Worm (Caenorhabditis elegans) whole organism, L3 larva: Measurements from ENCODE around the gene cytb-5.1.

Experiments
- R02D3.7 ChIP-seq: fragments of 150-350 bp; optimal IDR thresholded peaks from 2 replicates; lab custom pipeline; 2014; ENCODE audit warnings: missing biosample characterization, missing genetic modification characterization
- ZK546.5 ChIP-seq: sonication (generic microtip); optimal IDR thresholded peaks from 2 replicates; lab custom pipeline; 2017; ENCODE audit warnings: missing biosample characterization, missing genetic modification characterization
- ama-1 ChIP-seq: fragments of 150-350 bp; optimal IDR thresholded peaks from 2 replicates; lab custom pipeline; 2018
- ceh-16 ChIP-seq: sonication (generic microtip); optimal IDR thresholded peaks from 2 replicates; lab custom pipeline; 2017; ENCODE audit warnings: missing biosample characterization, missing genetic modification characterization
- ceh-28 ChIP-seq: fragments of 150-350 bp; optimal IDR thresholded peaks from 2 replicates; lab custom pipeline; 2014; ENCODE audit warnings: missing biosample characterization, missing genetic modification reagents, missing genetic modification characterization
- egl-5 ChIP-seq: fragments of 150-350 bp; optimal IDR thresholded peaks from 2 replicates; lab custom pipeline; 2017; ENCODE audit warnings: missing biosample characterization, missing genetic modification reagents, missing genetic modification characterization, inconsistent platforms
- elt-2 ChIP-seq: sonication (generic microtip); optimal IDR thresholded peaks from 2 replicates; lab custom pipeline; 2016; ENCODE audit warnings: missing genetic modification reagents, mild to moderate bottlenecking, missing genetic modification characterization, missing compliant biosample characterization
- elt-3 ChIP-seq, 3 experiments: fragments of 150-350 bp in 1 of 3; sonication (generic microtip) in 2 of 3; optimal IDR thresholded peaks; 2 replicates in 2 of 3; 4 replicates in 1 of 3; lab custom pipeline; 2014 to 2017; ENCODE audit warnings: missing biosample characterization in 3 of 3, missing genetic modification characterization in 3 of 3
- fkh-10 ChIP-seq: sonication (generic microtip); optimal IDR thresholded peaks from 2 replicates; lab custom pipeline; 2017; ENCODE audit warnings: missing biosample characterization, missing genetic modification reagents, missing genetic modification characterization
- fos-1 ChIP-seq: fragments of 150-350 bp; optimal IDR thresholded peaks from 2 replicates; lab custom pipeline; 2014; ENCODE audit warnings: missing biosample characterization, missing genetic modification characterization
- hmg-11 ChIP-seq: sonication (generic microtip); optimal IDR thresholded peaks from 2 replicates; lab custom pipeline; 2016; ENCODE audit warnings: missing genetic modification characterization, missing compliant biosample characterization
- jun-1 ChIP-seq: fragments of 150-350 bp; optimal IDR thresholded peaks from 2 replicates; lab custom pipeline; 2014; ENCODE audit warnings: missing biosample characterization, missing genetic modification reagents, missing genetic modification characterization
- lin-15B ChIP-seq: fragments of 150-350 bp; optimal IDR thresholded peaks from 2 replicates; lab custom pipeline; 2014; ENCODE audit warnings: missing biosample characterization, missing genetic modification characterization
- lin-39 ChIP-seq: fragments of 150-350 bp; optimal IDR thresholded peaks from 2 replicates; lab custom pipeline; 2018; ENCODE audit warnings: missing biosample characterization, missing genetic modification reagents, missing genetic modification characterization
- lsy-12 ChIP-seq: sonication (generic microtip); optimal IDR thresholded peaks from 2 replicates; lab custom pipeline; 2016; ENCODE audit warnings: mild to moderate bottlenecking, missing genetic modification characterization, missing compliant biosample characterization
- nhr-11 ChIP-seq: fragments of 150-350 bp; optimal IDR thresholded peaks from 2 replicates; lab custom pipeline; 2014; ENCODE audit warnings: missing biosample characterization, missing genetic modification characterization
- nhr-23 ChIP-seq: fragments of 150-350 bp; optimal IDR thresholded peaks from 2 replicates; lab custom pipeline; 2014; ENCODE audit warnings: missing biosample characterization, missing genetic modification reagents, missing genetic modification characterization
- nhr-237 ChIP-seq: fragments of 150-350 bp; optimal IDR thresholded peaks from 2 replicates; lab custom pipeline; 2014; ENCODE audit warnings: missing biosample characterization, missing genetic modification characterization
- nhr-25 ChIP-seq: sonication (generic microtip); optimal IDR thresholded peaks from 2 replicates; lab custom pipeline; 2017; ENCODE audit warnings: missing biosample characterization, missing genetic modification characterization
- nhr-43 ChIP-seq: sonication (generic microtip); optimal IDR thresholded peaks from 2 replicates; lab custom pipeline; 2016; ENCODE audit warnings: mild to moderate bottlenecking, missing genetic modification characterization, missing compliant biosample characterization; ENCODE audit not compliant: poor library complexity, severe bottlenecking
- nhr-67 ChIP-seq: fragments of 150-350 bp; optimal IDR thresholded peaks from 2 replicates; lab custom pipeline; 2014; ENCODE audit warnings: missing biosample characterization, missing genetic modification characterization
- nhr-76 ChIP-seq: fragments of 150-350 bp; sonication (generic microtip); optimal IDR thresholded peaks from 5 replicates; lab custom pipeline; 2014; ENCODE audit warnings: missing biosample characterization, missing genetic modification characterization
- pha-4 ChIP-seq: fragments of 150-350 bp; optimal IDR thresholded peaks from 2 replicates; lab custom pipeline; 2014; ENCODE audit warnings: missing biosample characterization, missing genetic modification reagents, missing genetic modification characterization
- pqm-1 ChIP-seq: fragments of 150-350 bp; optimal IDR thresholded peaks from 2 replicates; lab custom pipeline; 2017; ENCODE audit warnings: missing biosample characterization, missing genetic modification characterization, inconsistent platforms
- skn-1 ChIP-seq: fragments of 150-350 bp; optimal IDR thresholded peaks from 2 replicates; lab custom pipeline; 2014; ENCODE audit warnings: missing biosample characterization, missing genetic modification characterization
- snpc-4 ChIP-seq: fragments of 150-350 bp; optimal IDR thresholded peaks from 2 replicates; lab custom pipeline; 2014; ENCODE audit warnings: missing biosample characterization, missing genetic modification characterization
- unc-39 ChIP-seq: sonication (generic microtip); optimal IDR thresholded peaks from 4 replicates; lab custom pipeline; 2017; ENCODE audit warnings: missing biosample characterization, missing genetic modification characterization
- ztf-4 ChIP-seq: fragments of 150-350 bp; optimal IDR thresholded peaks from 2 replicates; lab custom pipeline; 2014; ENCODE audit warnings: missing biosample characterization, missing genetic modification characterization

cytb-5.1 gene

DNA sequence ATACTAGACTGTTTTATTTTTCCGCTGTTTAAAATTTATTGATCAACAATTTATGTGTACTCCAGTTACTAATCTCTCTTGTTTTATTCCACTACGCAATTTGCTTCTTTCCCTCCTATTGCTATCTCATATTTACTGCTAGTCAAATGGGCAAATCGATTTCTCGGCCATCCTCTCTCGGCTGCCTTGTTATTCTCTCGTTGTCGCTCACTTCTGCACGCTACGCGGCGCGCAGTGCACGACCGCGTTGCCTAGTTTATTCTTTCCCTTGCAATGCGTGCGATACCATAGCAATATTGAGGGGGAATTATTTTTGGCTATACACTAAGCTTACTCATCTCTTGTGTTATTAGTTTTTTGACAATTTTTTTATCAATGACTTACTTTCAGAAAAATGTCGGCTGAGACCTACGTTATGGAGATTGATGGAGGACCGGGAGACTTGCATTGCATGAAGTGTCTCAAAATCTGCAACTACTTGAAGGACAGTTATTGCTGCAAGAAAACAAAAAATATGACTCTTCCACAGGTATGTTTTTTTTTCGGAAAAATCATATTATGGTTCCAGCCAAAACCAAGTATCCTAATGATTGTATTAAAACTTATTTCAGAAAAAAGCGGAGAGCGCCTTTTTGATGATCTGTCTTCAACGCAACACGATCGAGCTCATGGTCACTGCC is 24.1 kb upstream of the cytb-5.1 start, which contains the start of gene F48F7.6 (continued):
- no peak for TF ChIP-seq ZK546.5 (tag; lab: Kevin White, UChicago)
- TF ChIP-seq nhr-25 (tag; lab: Kevin White, UChicago) = no peak

DNA sequence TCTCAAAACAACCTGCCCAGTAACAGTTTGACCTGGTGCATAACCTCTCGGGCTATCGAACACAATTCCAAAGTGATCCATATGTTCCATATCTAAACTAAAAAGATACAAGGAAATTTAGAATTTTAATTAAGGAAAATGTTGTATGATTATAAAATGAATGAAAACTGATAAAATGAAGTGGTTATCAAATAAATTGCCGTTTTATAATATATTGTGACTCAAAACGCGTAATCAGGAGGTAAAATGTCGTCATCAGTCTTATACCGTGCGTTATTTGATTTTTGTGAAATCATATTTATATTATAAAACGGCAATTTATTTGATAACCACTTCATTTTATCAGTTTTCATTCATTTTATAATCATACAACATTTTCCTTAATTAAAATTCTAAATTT is 21.3 kb upstream of the cytb-5.1 start, which contains the start of gene arrd-24:
Gene arrd-24, minus strand, starts transcription at position 101 of the 400 bp plus-strand sequence.
- peak; percentile 64 for TF ChIP-seq elt-2

DNA sequence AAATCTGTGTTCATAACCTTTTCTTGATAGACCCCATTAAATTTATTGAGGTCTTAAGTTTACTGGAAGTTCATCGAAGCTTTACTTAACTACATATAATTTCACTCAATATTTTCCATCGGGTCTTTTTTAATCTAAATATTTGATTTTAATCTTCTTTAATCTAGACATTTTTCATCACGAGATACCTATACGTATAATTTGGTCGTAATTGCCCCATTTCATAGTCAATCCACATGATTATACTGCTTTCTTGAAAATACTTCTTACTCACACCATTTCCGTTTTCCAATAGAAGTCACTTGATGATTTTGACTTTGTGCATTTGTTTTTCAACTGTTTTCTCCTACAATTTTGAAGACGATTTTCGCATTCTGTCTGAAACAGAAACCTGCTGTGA is 15.4 kb upstream of the cytb-5.1 start, which contains the start of gene irld-24:
Gene irld-24, plus strand, starts transcription at position 301 of the 400 bp plus-strand sequence.
- TF ChIP-seq nhr-43 (tag; lab: Kevin White, UChicago) (no peak), nhr-76 (tag; lab: Kevin White, UChicago) (no peak), skn-1 (tag; lab: Kevin White, UChicago) (no peak), elt-3 (tag; optimal IDR thresholded peaks at IDR 0.05; lab: Kevin White, UChicago) (no peak), pha-4 (tag; lab: Kevin White, UChicago) (no peak)

DNA sequence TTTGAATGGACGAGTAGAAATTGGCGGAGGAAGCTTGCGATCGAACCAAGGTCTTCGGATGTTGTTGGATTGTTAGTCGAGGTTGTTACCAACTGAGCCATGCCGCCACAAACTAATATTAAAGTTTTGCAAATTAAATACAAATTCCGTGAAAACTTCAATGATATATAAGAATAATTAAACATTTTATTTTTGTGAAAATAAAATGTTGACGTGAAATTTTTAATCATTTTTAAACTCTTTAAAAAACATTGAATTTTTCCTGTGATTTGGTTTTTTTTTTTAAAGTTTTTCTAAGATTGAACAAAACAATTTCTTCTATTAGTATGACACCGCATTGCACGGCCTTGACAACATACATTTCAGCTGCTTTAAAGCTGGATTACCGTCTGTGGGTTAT is 11.0 kb upstream of the cytb-5.1 start, which contains the start of gene C31E10.11:
Gene C31E10.11, minus strand, starts transcription at position 101 of the 400 bp plus-strand sequence.
- TF ChIP-seq ztf-4 (no peak), lin-15B (no peak), nhr-23 (tag; lab: Kevin White, UChicago) (no peak), fkh-10 (GFP tag; lab: Kevin White, UChicago) (no peak), R02D3.7 (no peak), pha-4 (tag; lab: Kevin White, UChicago) (no peak), skn-1 (tag; lab: Kevin White, UChicago) (no peak), nhr-67 (tag; lab: Kevin White, UChicago) (no peak), lsy-12 (no peak), ceh-16 (no peak), nhr-11 (tag; lab: Kevin White, UChicago) (no peak), ceh-28 (tag; lab: Kevin White, UChicago) (no peak), nhr-237 (no peak)

DNA sequence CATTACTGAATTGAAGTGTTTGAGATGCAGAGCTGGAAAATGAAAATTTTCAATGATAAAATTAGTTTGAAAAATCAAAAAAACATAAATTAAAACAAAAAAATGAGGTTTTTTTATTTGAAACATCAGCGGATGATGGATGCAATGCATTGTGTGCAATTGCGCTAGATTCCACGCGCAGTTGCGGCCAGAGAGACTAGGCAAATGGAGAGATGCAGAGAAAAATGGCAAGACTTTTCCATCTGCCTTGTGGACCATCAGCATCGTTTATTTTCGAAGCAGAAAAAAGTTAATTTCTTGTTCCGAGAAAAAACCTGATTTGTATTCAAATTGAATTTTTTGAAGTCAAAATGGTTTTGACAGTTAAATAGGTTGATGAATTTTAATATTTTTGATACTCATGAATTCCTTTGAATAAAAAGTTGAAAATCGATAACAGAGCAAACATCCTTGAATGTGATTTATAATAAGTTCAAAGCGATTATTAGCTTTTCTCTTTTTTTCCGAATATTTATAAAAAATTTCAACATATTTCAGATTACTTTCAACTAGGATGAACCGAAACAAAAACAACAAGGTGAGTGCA is 5.8 kb upstream of the cytb-5.1 start, which contains the start of the genes C31E10.5 and C31E10.6:
Gene C31E10.5, minus strand, starts transcription at position 32 of the 586 bp plus-strand sequence.
Gene C31E10.6, plus strand, starts transcription at position 536 of the 586 bp plus-strand sequence.
- peak; percentile 11 for TF ChIP-seq elt-2
- TF ChIP-seq lin-39 (tag; lab: Kevin White, UChicago) = peak; percentile 22
- TF ChIP-seq ama-1 (lab: Kevin White, UChicago) = no peak
- peak; percentile 24 for TF ChIP-seq lin-15B
- peak; percentile 10 for TF ChIP-seq snpc-4 (tag; lab: Kevin White, UChicago)
- peak; percentile 9 for TF ChIP-seq nhr-23 (tag; lab: Kevin White, UChicago)
- peak; percentile 79 for TF ChIP-seq hmg-11 (tag; lab: Kevin White, UChicago)
- no peak for TF ChIP-seq skn-1 (tag; lab: Kevin White, UChicago)
- peak; percentile 66 for TF ChIP-seq pha-4 (tag; lab: Kevin White, UChicago)
- TF ChIP-seq nhr-25 (tag; lab: Kevin White, UChicago) = peak; percentile 31
- TF ChIP-seq egl-5 (tag; lab: Kevin White, UChicago) = no peak
- TF ChIP-seq pqm-1 = no peak

DNA sequence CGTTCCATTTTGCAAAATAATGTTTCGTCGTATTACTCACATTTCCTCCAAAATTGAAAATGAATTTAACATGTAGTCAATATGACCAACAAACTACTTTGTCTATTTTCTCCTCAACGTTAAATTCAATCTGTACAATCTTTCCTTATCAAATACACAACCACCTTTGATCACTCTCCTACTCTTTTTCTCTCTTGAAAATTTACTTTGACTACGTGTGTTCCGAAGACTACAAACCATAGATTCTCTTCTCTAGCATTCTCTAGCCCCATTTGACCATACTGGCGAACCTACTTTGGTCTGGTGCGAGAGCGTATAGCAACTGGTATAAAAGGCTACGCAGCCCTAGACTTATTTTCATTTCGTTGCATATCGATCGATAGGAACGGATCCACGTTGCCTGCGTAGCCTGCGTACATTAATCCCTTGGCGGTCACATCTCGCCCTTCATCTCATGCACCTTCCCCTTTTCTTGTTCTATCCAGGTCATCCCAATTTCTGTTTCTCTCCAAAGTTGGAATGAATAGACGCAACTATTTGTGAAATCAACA is 1.5 kb upstream of the cytb-5.1 start:
- TF ChIP-seq nhr-25 (tag; lab: Kevin White, UChicago) = no peak
- TF ChIP-seq hmg-11 (tag; lab: Kevin White, UChicago) = no peak
- TF ChIP-seq elt-2 = peak; percentile 69
- peak; percentile 21 for TF ChIP-seq pha-4 (tag; lab: Kevin White, UChicago)
- TF ChIP-seq pqm-1 = peak; percentile 85
- no peak for TF ChIP-seq unc-39 (tag; lab: Kevin White, UChicago)
- no peak for TF ChIP-seq fos-1
- no peak for TF ChIP-seq jun-1 (tag; lab: Kevin White, UChicago)
- TF ChIP-seq nhr-23 (tag; lab: Kevin White, UChicago) = peak; percentile 66
- TF ChIP-seq ceh-28 (tag; lab: Kevin White, UChicago) = peak; percentile 72
